Worm (Caenorhabditis elegans) whole organism, L4 larva: Measurements from ENCODE around the gene F09E10.7.

ENCODE experiments used
- F37D6.2 ChIP-seq: sonication (generic microtip); optimal IDR thresholded peaks from 2 replicates; lab custom pipeline; 2016; ENCODE audit warnings: mild to moderate bottlenecking, missing genetic modification characterization, missing compliant biosample characterization
- F49E8.2 ChIP-seq: sonication (generic microtip); optimal IDR thresholded peaks from 2 replicates; lab custom pipeline; 2016; ENCODE audit warnings: missing compliant biosample characterization, mild to moderate bottlenecking, missing genetic modification characterization, borderline replicate concordance
- R02D3.7 ChIP-seq: fragments of 150-350 bp; sonication (generic microtip); optimal IDR thresholded peaks from 3 replicates; lab custom pipeline; 2014; ENCODE audit warnings: missing biosample characterization, missing genetic modification characterization
- T20F7.1 ChIP-seq: fragments of 200-800 bp; sonication (Bioruptor generic); optimal IDR thresholded peaks from 2 replicates; lab custom pipeline; 2018; ENCODE audit warnings: mild to moderate bottlenecking, missing genetic modification characterization, missing compliant biosample characterization
- Y48G9A.11 ChIP-seq: fragments of 200-800 bp; sonication (Bioruptor generic); IDR thresholded peaks from 2 replicates; pipeline ENCODE4 v1.3.6; 2022; ENCODE audit warnings: missing genetic modification reagents, missing genetic modification characterization, missing compliant biosample characterization
- Y5F2A.4 ChIP-seq: fragments of 200-800 bp; sonication (Bioruptor generic); optimal IDR thresholded peaks from 2 replicates; lab custom pipeline; 2018; ENCODE audit warnings: mild to moderate bottlenecking, missing genetic modification characterization, missing compliant biosample characterization
- ZK546.5 ChIP-seq, 2 experiments: sonication (generic microtip); optimal IDR thresholded peaks; 2 replicates each; lab custom pipeline; 2017; ENCODE audit warnings: missing biosample characterization in 2 of 2, missing genetic modification characterization in 2 of 2
- aly-2 ChIP-seq: sonication (generic microtip); optimal IDR thresholded peaks from 2 replicates; lab custom pipeline; 2018; ENCODE audit warnings: missing biosample characterization, missing genetic modification characterization
- ama-1 ChIP-seq: fragments of 150-350 bp; optimal IDR thresholded peaks from 2 replicates; lab custom pipeline; 2014; ENCODE audit warnings: inconsistent platforms, mixed read lengths
- arid-1 ChIP-seq: fragments of 200-800 bp; sonication (Bioruptor generic); conservative IDR thresholded peaks from 2 replicates; pipeline ENCODE4 v1.3.6; 2022; ENCODE audit warnings: missing genetic modification reagents, missing genetic modification characterization, missing compliant biosample characterization
- ceh-20 ChIP-seq: fragments of 200-800 bp; sonication (Bioruptor generic); IDR thresholded peaks from 2 replicates; pipeline ENCODE4 v1.3.6; 2022; ENCODE audit warnings: missing genetic modification reagents, missing genetic modification characterization, missing compliant biosample characterization
- ceh-28 ChIP-seq: fragments of 150-350 bp; optimal IDR thresholded peaks from 2 replicates; lab custom pipeline; 2014; ENCODE audit warnings: missing biosample characterization, missing genetic modification reagents, missing genetic modification characterization
- ceh-44 ChIP-seq: fragments of 200-800 bp; sonication (Bioruptor generic); IDR thresholded peaks from 2 replicates; pipeline ENCODE4 v1.3.6; 2022; ENCODE audit warnings: missing genetic modification reagents, missing genetic modification characterization, missing compliant biosample characterization
- ceh-62 ChIP-seq: sonication (generic microtip); optimal IDR thresholded peaks from 2 replicates; lab custom pipeline; 2017; ENCODE audit warnings: missing biosample characterization, missing genetic modification characterization
- ces-1 ChIP-seq: fragments of 150-350 bp; sonication (generic microtip); optimal IDR thresholded peaks from 4 replicates; lab custom pipeline; 2014; ENCODE audit warnings: missing biosample characterization, missing genetic modification reagents, missing genetic modification characterization
- cey-2 ChIP-seq: sonication (generic microtip); optimal IDR thresholded peaks from 3 replicates; lab custom pipeline; 2017; ENCODE audit warnings: missing genetic modification characterization, mild to moderate bottlenecking, missing compliant biosample characterization, antibody characterized with exemption, borderline replicate concordance; ENCODE audit not compliant: insufficient read depth
- ctbp-1 ChIP-seq: fragments of 200-800 bp; sonication (Bioruptor generic); IDR thresholded peaks from 2 replicates; pipeline ENCODE4 v1.3.6; 2022; ENCODE audit warnings: missing genetic modification reagents, missing genetic modification characterization, missing compliant biosample characterization
- daf-16 ChIP-seq, 3 experiments: sonication (generic microtip); optimal IDR thresholded peaks; 2 replicates each; lab custom pipeline; 2016 to 2017; ENCODE audit warnings: missing genetic modification characterization in 3 of 3, missing genetic modification reagents in 3 of 3, mild to moderate bottlenecking in 2 of 3, missing compliant biosample characterization in 2 of 3, missing biosample characterization in 1 of 3, moderate library complexity in 1 of 3
- daf-19 ChIP-seq: fragments of 200-800 bp; sonication (Bioruptor generic); conservative IDR thresholded peaks from 2 replicates; pipeline ENCODE4 v1.3.6; 2022; ENCODE audit warnings: missing genetic modification characterization, missing compliant biosample characterization
- dmd-8 ChIP-seq: fragments of 200-800 bp; sonication (Bioruptor generic); IDR thresholded peaks from 2 replicates; pipeline ENCODE4 v1.3.6; 2022; ENCODE audit warnings: missing genetic modification characterization, missing compliant biosample characterization
- dmd-9 ChIP-seq: fragments of 200-800 bp; sonication (Bioruptor generic); IDR thresholded peaks from 2 replicates; pipeline ENCODE4 v1.3.6; 2022; ENCODE audit warnings: missing genetic modification reagents, missing genetic modification characterization, missing compliant biosample characterization
- duxl-1 ChIP-seq: sonication (generic microtip); optimal IDR thresholded peaks from 2 replicates; lab custom pipeline; 2016; ENCODE audit warnings: mild to moderate bottlenecking, missing genetic modification characterization, moderate library complexity, missing compliant biosample characterization; ENCODE audit not compliant: poor library complexity
- dve-1 ChIP-seq: sonication (generic microtip); optimal IDR thresholded peaks from 2 replicates; lab custom pipeline; 2017; ENCODE audit warnings: antibody characterized with exemption, mild to moderate bottlenecking, missing genetic modification characterization, missing compliant biosample characterization; ENCODE audit not compliant: insufficient read depth
- hlh-30 ChIP-seq: sonication (generic microtip); optimal IDR thresholded peaks from 2 replicates; lab custom pipeline; 2017; ENCODE audit warnings: antibody characterized with exemption, mild to moderate bottlenecking, missing genetic modification characterization, missing compliant biosample characterization; ENCODE audit not compliant: insufficient read depth
- hmg-1.1 ChIP-seq: fragments of 200-800 bp; sonication (Bioruptor generic); IDR thresholded peaks from 2 replicates; pipeline ENCODE4 v1.3.6; 2022; ENCODE audit warnings: missing genetic modification reagents, missing genetic modification characterization, missing compliant biosample characterization
- jun-1 ChIP-seq: fragments of 150-350 bp; optimal IDR thresholded peaks from 2 replicates; lab custom pipeline; 2014; ENCODE audit warnings: missing biosample characterization, missing genetic modification reagents, missing genetic modification characterization
- lin-1 ChIP-seq: fragments of 200-800 bp; sonication (Bioruptor generic); IDR thresholded peaks from 2 replicates; pipeline ENCODE4 v1.3.6; 2022; ENCODE audit warnings: missing genetic modification reagents, missing genetic modification characterization, missing compliant biosample characterization
- lin-15B ChIP-seq: fragments of 150-350 bp; sonication (generic microtip); optimal IDR thresholded peaks from 3 replicates; lab custom pipeline; 2014; ENCODE audit warnings: missing biosample characterization, missing genetic modification characterization
- lin-39 ChIP-seq: fragments of 150-350 bp; optimal IDR thresholded peaks from 2 replicates; lab custom pipeline; 2014; ENCODE audit warnings: missing biosample characterization, missing genetic modification reagents, missing genetic modification characterization
- lir-3 ChIP-seq: sonication (generic microtip); optimal IDR thresholded peaks from 2 replicates; lab custom pipeline; 2016; ENCODE audit warnings: mild to moderate bottlenecking, missing genetic modification characterization, missing compliant biosample characterization
- lsy-2 ChIP-seq, 2 experiments: fragments of 150-350 bp in 1 of 2; sonication (generic microtip) in 1 of 2; optimal IDR thresholded peaks; 2 replicates each; lab custom pipeline; 2014 to 2017; ENCODE audit warnings: missing biosample characterization in 2 of 2, missing genetic modification characterization in 2 of 2
- madf-5 ChIP-seq, 2 experiments: fragments of 200-800 bp; sonication (Bioruptor generic); IDR thresholded peaks; 2 replicates each; pipeline ENCODE4 v1.3.6; 2022; ENCODE audit warnings: missing compliant biosample characterization in 2 of 2, missing genetic modification characterization in 2 of 2
- mes-2 ChIP-seq: sonication (generic microtip); optimal IDR thresholded peaks from 2 replicates; lab custom pipeline; 2016; ENCODE audit warnings: missing genotype, mild to moderate bottlenecking, missing genetic modification characterization, missing compliant biosample characterization; ENCODE audit not compliant: poor library complexity, severe bottlenecking
- nhr-10 ChIP-seq: fragments of 150-350 bp; optimal IDR thresholded peaks from 2 replicates; lab custom pipeline; 2014; ENCODE audit warnings: missing biosample characterization, missing genetic modification characterization
- nhr-237 ChIP-seq: sonication (generic microtip); optimal IDR thresholded peaks from 2 replicates; lab custom pipeline; 2017; ENCODE audit warnings: missing biosample characterization, missing genetic modification characterization
- nhr-25 ChIP-seq: sonication (generic microtip); optimal IDR thresholded peaks from 2 replicates; lab custom pipeline; 2017; ENCODE audit warnings: missing genetic modification characterization, mild to moderate bottlenecking, missing compliant biosample characterization, antibody characterized with exemption, moderate library complexity, borderline replicate concordance; ENCODE audit not compliant: insufficient read depth
- nhr-41 ChIP-seq: fragments of 200-800 bp; sonication (Bioruptor generic); IDR thresholded peaks from 2 replicates; pipeline ENCODE4 v1.3.6; 2022; ENCODE audit warnings: missing genetic modification reagents, missing genetic modification characterization, missing compliant biosample characterization
- nhr-6 ChIP-seq: fragments of 150-350 bp; optimal IDR thresholded peaks from 2 replicates; lab custom pipeline; 2014; ENCODE audit warnings: missing biosample characterization, missing genetic modification characterization
- saeg-2 ChIP-seq: fragments of 200-800 bp; sonication (Bioruptor generic); IDR thresholded peaks from 2 replicates; pipeline ENCODE4 v1.3.6; 2022; ENCODE audit warnings: missing genetic modification reagents, missing genetic modification characterization, missing compliant biosample characterization
- set-16 ChIP-seq: fragments of 200-800 bp; sonication (Bioruptor generic); IDR thresholded peaks from 2 replicates; pipeline ENCODE4 v1.3.6; 2022; ENCODE audit warnings: missing genetic modification reagents, missing genetic modification characterization, missing compliant biosample characterization
- spr-1 ChIP-seq: sonication (generic microtip); optimal IDR thresholded peaks from 2 replicates; lab custom pipeline; 2016; ENCODE audit warnings: mild to moderate bottlenecking, missing genetic modification characterization, missing compliant biosample characterization
- spr-3 ChIP-seq: fragments of 200-800 bp; sonication (Bioruptor generic); optimal IDR thresholded peaks from 2 replicates; lab custom pipeline; 2018; ENCODE audit warnings: mild to moderate bottlenecking, missing genetic modification characterization, missing compliant biosample characterization
- tag-97 ChIP-seq: fragments of 200-800 bp; sonication (Bioruptor generic); IDR thresholded peaks from 2 replicates; pipeline ENCODE4 v1.3.6; 2022; ENCODE audit warnings: missing genetic modification characterization, missing compliant biosample characterization
- unc-130 ChIP-seq: sonication (generic microtip); optimal IDR thresholded peaks from 2 replicates; lab custom pipeline; 2016; ENCODE audit warnings: missing genetic modification reagents, missing genetic modification characterization, missing compliant biosample characterization
- vab-7 ChIP-seq: fragments of 200-800 bp; sonication (Bioruptor generic); IDR thresholded peaks from 2 replicates; pipeline ENCODE4 v1.3.6; 2022; ENCODE audit warnings: missing genetic modification reagents, missing genetic modification characterization, missing compliant biosample characterization
- zfp-2 ChIP-seq: sonication (generic microtip); optimal IDR thresholded peaks from 2 replicates; lab custom pipeline; 2016; ENCODE audit warnings: mild to moderate bottlenecking, missing genetic modification characterization, missing compliant biosample characterization

The F09E10.7 gene

ce11 chrX:1503698-1504501 is 2.2 kb upstream of the F09E10.7 start (continued):
- no peak for TF ChIP-seq mes-2 (tag; lab: Kevin White, UChicago)
- TF ChIP-seq lsy-2 (tag; optimal IDR thresholded peaks at IDR 0.05; lab: Kevin White, UChicago), result peak; percentile 27 to 54
- no peak for TF ChIP-seq cey-2 (tag; lab: Kevin White, UChicago)
- peak; percentile 84 for TF ChIP-seq nhr-10 (tag; lab: Kevin White, UChicago)
- no peak for TF ChIP-seq lir-3
- peak; percentile 56 for TF ChIP-seq ama-1 (lab: Kevin White, UChicago)
- TF ChIP-seq tag-97 (GFP tag; lab: Robert Waterston, UW), result no peak
- no peak for TF ChIP-seq set-16 (GFP tag; lab: Robert Waterston, UW)
- no peak for TF ChIP-seq hlh-30
- no peak for TF ChIP-seq daf-19 (GFP tag; lab: Robert Waterston, UW)
- TF ChIP-seq unc-130 (GFP tag; lab: Kevin White, UChicago), result no peak
- TF ChIP-seq ctbp-1 (GFP tag; lab: Robert Waterston, UW), result no peak
- peak; percentile 65 for TF ChIP-seq dve-1
- no peak for TF ChIP-seq F37D6.2 (tag; lab: Kevin White, UChicago)
- no peak for TF ChIP-seq arid-1 (GFP tag; lab: Robert Waterston, UW)
- TF ChIP-seq madf-5 (GFP tag; IDR thresholded peaks at IDR 0.05; lab: Robert Waterston, UW), result 0 out of 4 replicates have a peak, but pooled peaks of 1 of the 2 experiments have one; percentile 10
- no peak for TF ChIP-seq T20F7.1 (GFP tag; lab: Kevin White, UChicago)
- TF ChIP-seq daf-16 (GFP tag; optimal IDR thresholded peaks at IDR 0.05; lab: Kevin White, UChicago), result peak in 1 of 2 experiments; percentile 11
- peak; percentile 53 for TF ChIP-seq daf-16 (tag; optimal IDR thresholded peaks at IDR 0.05; lab: Kevin White, UChicago)
- 0 out of 2 replicates have a peak, but pooled peaks have one; percentile 3 for TF ChIP-seq vab-7 (GFP tag; lab: Robert Waterston, UW)
- no peak for TF ChIP-seq R02D3.7 (tag; lab: Kevin White, UChicago)
- no peak; the same call in none of the 2 replicates for TF ChIP-seq lin-1
- no peak for TF ChIP-seq zfp-2 (tag; lab: Kevin White, UChicago)
- no peak for TF ChIP-seq ZK546.5 (tag; optimal IDR thresholded peaks at IDR 0.05; lab: Kevin White, UChicago)
- no peak for TF ChIP-seq ces-1 (GFP tag; lab: Kevin White, UChicago)
- TF ChIP-seq F49E8.2 (tag; lab: Kevin White, UChicago), result no peak
- no peak for TF ChIP-seq ceh-62 (tag; lab: Kevin White, UChicago)
- TF ChIP-seq ceh-44 (GFP tag; lab: Robert Waterston, UW), result no peak
- TF ChIP-seq nhr-41 (GFP tag; lab: Robert Waterston, UW), result 0 out of 2 replicates have a peak, but pooled peaks have one; percentile 9
- TF ChIP-seq dmd-8 (GFP tag; lab: Robert Waterston, UW), result no peak
- no peak for TF ChIP-seq lin-15B
- TF ChIP-seq jun-1 (tag; lab: Kevin White, UChicago), result no peak
- 0 out of 2 replicates have a peak, but pooled peaks have one; percentile 11 for TF ChIP-seq hmg-1.1
- no peak for TF ChIP-seq nhr-237
- TF ChIP-seq Y48G9A.11 (GFP tag; lab: Robert Waterston, UW), result no peak
- TF ChIP-seq duxl-1, result peak; percentile 32
- TF ChIP-seq nhr-25 (tag; lab: Kevin White, UChicago), result no peak
- no peak for TF ChIP-seq nhr-6 (tag; lab: Kevin White, UChicago)
- TF ChIP-seq lin-39 (tag; lab: Kevin White, UChicago), result peak; percentile 51
- TF ChIP-seq dmd-9, result peak; percentile 2; the same call in 1 of the 2 replicates
- no peak for TF ChIP-seq Y5F2A.4 (GFP tag; lab: Kevin White, UChicago)
- TF ChIP-seq saeg-2 (GFP tag; lab: Robert Waterston, UW), result no peak
- TF ChIP-seq ceh-20 (GFP tag; lab: Robert Waterston, UW), result 0 out of 2 replicates have a peak, but pooled peaks have one; percentile 8
- no peak for TF ChIP-seq aly-2 (tag; lab: Kevin White, UChicago)
- no peak for TF ChIP-seq spr-1 (tag; lab: Kevin White, UChicago)
- no peak for TF ChIP-seq spr-3 (GFP tag; lab: Kevin White, UChicago)
- TF ChIP-seq ceh-28 (tag; lab: Kevin White, UChicago), result no peak
